Worm (Caenorhabditis elegans) whole organism, young adult: ENCODE results near the gene rbf-1.

Experiments
- K12H6.12 ChIP-seq: fragments of 200-800 bp; sonication (Bioruptor generic); optimal IDR thresholded peaks from 2 replicates; lab custom pipeline; 2018; ENCODE audit warnings: mild to moderate bottlenecking, missing genetic modification characterization, missing compliant biosample characterization
- ama-1 ChIP-seq, 3 experiments: fragments of 150-350 bp in 1 of 3; sonication (generic microtip) in 2 of 3; optimal IDR thresholded peaks; 2 replicates each; lab custom pipeline; 2014 to 2018; ENCODE audit warnings: missing biosample characterization in 2 of 3, missing genetic modification characterization in 2 of 3, missing genetic modification reagents in 2 of 3
- ceh-91 ChIP-seq: fragments of 200-800 bp; sonication (Bioruptor generic); IDR thresholded peaks from 2 replicates; pipeline ENCODE4 v1.3.6; 2022; ENCODE audit warnings: missing genetic modification reagents, missing genetic modification characterization, missing compliant biosample characterization
- lsl-1 ChIP-seq: fragments of 200-800 bp; sonication (Bioruptor generic); optimal IDR thresholded peaks from 2 replicates; lab custom pipeline; 2018; ENCODE audit warnings: mild to moderate bottlenecking, missing genetic modification characterization, moderate library complexity, missing compliant biosample characterization
- madf-10 ChIP-seq: sonication (generic microtip); optimal IDR thresholded peaks from 2 replicates; lab custom pipeline; 2016; ENCODE audit warnings: mild to moderate bottlenecking, missing genetic modification characterization, missing compliant biosample characterization

ce11 chrIII:6722208-6722679 lies 46.7 kb downstream of the rbf-1 start, which contains the start of the genes bath-41 and F37A4.2:
- TF ChIP-seq ceh-91 (GFP tag; lab: Robert Waterston, UW), result no peak
- TF ChIP-seq K12H6.12, result no peak
- no peak for TF ChIP-seq madf-10 (tag; lab: Kevin White, UChicago)
- no peak for TF ChIP-seq lsl-1 (GFP tag; lab: Kevin White, UChicago)
- no peak for TF ChIP-seq ama-1 (optimal IDR thresholded peaks at IDR 0.05; lab: Kevin White, UChicago)
- no peak for TF ChIP-seq ama-1 (GFP tag; optimal IDR thresholded peaks at IDR 0.05; lab: Kevin White, UChicago)
